Fruit fly (Drosophila melanogaster) whole organism, embryonic: ENCODE data around the gene Tfb5.
A peak's percentile ranks its signal among the peaks of the same experiment; 100 is the strongest.

Source experiments
- B-H1 ChIP-seq: fragments of 200-800 bp; sonication (Bioruptor generic); IDR thresholded peaks from 3 replicates; pipeline ENCODE4 v1.3.6; 2022; ENCODE audit warnings: missing biosample characterization, missing genetic modification characterization
- Bgb ChIP-seq: fragments of 200-800 bp; sonication (Bioruptor generic); IDR thresholded peaks from 2 replicates; pipeline ENCODE4 v1.3.6; 2022; ENCODE audit warnings: missing biosample characterization, missing genetic modification characterization; ENCODE audit not compliant: partially characterized antibody
- CG10147 ChIP-seq: fragments of 200-800 bp; sonication (Bioruptor generic); optimal IDR thresholded peaks from 2 replicates; lab custom pipeline; 2019; ENCODE audit warnings: missing biosample characterization, mild to moderate bottlenecking, missing genetic modification characterization, moderate library complexity
- CG10543 ChIP-seq: fragments of 200-800 bp; sonication (Bioruptor generic); optimal IDR thresholded peaks from 3 replicates; lab custom pipeline; 2017; ENCODE audit warnings: missing biosample characterization, mild to moderate bottlenecking, missing genetic modification characterization, moderate library complexity
- CG10979 ChIP-seq: fragments of 200-800 bp; sonication (Bioruptor generic); optimal IDR thresholded peaks from 2 replicates; lab custom pipeline; 2018; ENCODE audit warnings: missing biosample characterization, mild to moderate bottlenecking, missing genetic modification characterization, moderate library complexity
- CG11456 ChIP-seq: fragments of 200-800 bp; sonication (Bioruptor generic); IDR thresholded peaks from 3 replicates; pipeline ENCODE4 v1.3.6; 2022; ENCODE audit warnings: missing biosample characterization, missing genetic modification characterization
- CG15601 ChIP-seq: fragments of 200-800 bp; sonication (Bioruptor generic); optimal IDR thresholded peaks from 3 replicates; lab custom pipeline; 2019; ENCODE audit warnings: missing biosample characterization, mild to moderate bottlenecking, missing genetic modification characterization, moderate library complexity
- CG1602 ChIP-seq: fragments of 200-800 bp; sonication (Bioruptor generic); optimal IDR thresholded peaks from 3 replicates; lab custom pipeline; 2016; ENCODE audit warnings: missing biosample characterization, missing genetic modification characterization
- CG16863 ChIP-seq: fragments of 200-800 bp; sonication (Bioruptor generic); optimal IDR thresholded peaks from 3 replicates; lab custom pipeline; 2016; ENCODE audit warnings: missing biosample characterization, missing genetic modification characterization
- CG17568 ChIP-seq: fragments of 200-800 bp; sonication (Bioruptor generic); optimal IDR thresholded peaks from 2 replicates; lab custom pipeline; 2018; ENCODE audit warnings: missing biosample characterization, mild to moderate bottlenecking, missing genetic modification characterization, moderate library complexity
- CG17802 ChIP-seq: fragments of 200-800 bp; sonication (Bioruptor generic); optimal IDR thresholded peaks from 2 replicates; lab custom pipeline; 2018; ENCODE audit warnings: missing biosample characterization, mild to moderate bottlenecking, missing genetic modification characterization, moderate library complexity
- CG2116 ChIP-seq: fragments of 200-800 bp; sonication (Bioruptor generic); optimal IDR thresholded peaks from 3 replicates; lab custom pipeline; 2018; ENCODE audit warnings: missing biosample characterization, mild to moderate bottlenecking, missing genetic modification characterization
- CG32767 ChIP-seq: fragments of 200-800 bp; sonication (Bioruptor generic); IDR thresholded peaks from 2 replicates; pipeline ENCODE4 v1.3.6; 2022; ENCODE audit warnings: missing biosample characterization, missing genetic modification characterization
- CG3847 ChIP-seq: fragments of 200-800 bp; sonication (Bioruptor generic); IDR thresholded peaks from 2 replicates; pipeline ENCODE4 v1.3.6; 2022; ENCODE audit warnings: missing biosample characterization, missing genetic modification characterization
- CG42726 ChIP-seq: fragments of 200-800 bp; sonication (Bioruptor generic); IDR thresholded peaks from 2 replicates; pipeline ENCODE4 v1.3.6; 2022; ENCODE audit warnings: missing biosample characterization, missing genetic modification characterization; ENCODE audit not compliant: partially characterized antibody
- CG6175 ChIP-seq: fragments of 200-800 bp; sonication (Bioruptor generic); IDR thresholded peaks from 3 replicates; pipeline ENCODE4 v1.3.6; 2022; ENCODE audit warnings: missing biosample characterization, missing genetic modification characterization
- CG7786 ChIP-seq: fragments of 200-800 bp; sonication (Bioruptor generic); optimal IDR thresholded peaks from 2 replicates; lab custom pipeline; 2016; ENCODE audit warnings: missing biosample characterization, missing genetic modification characterization
- CG8944 ChIP-seq: fragments of 200-800 bp; sonication (Bioruptor generic); optimal IDR thresholded peaks from 3 replicates; lab custom pipeline; 2016; ENCODE audit warnings: missing biosample characterization, missing genetic modification characterization
- CTCF ChIP-seq: fragments of 200-800 bp; sonication (Bioruptor generic); optimal IDR thresholded peaks from 2 replicates; lab custom pipeline; 2017; ENCODE audit warnings: missing biosample characterization, mild to moderate bottlenecking, missing genetic modification characterization, moderate library complexity
- CkIIα-i1 ChIP-seq: fragments of 200-800 bp; sonication (Bioruptor generic); IDR thresholded peaks from 2 replicates; pipeline ENCODE4 v1.3.6; 2022; ENCODE audit warnings: missing biosample characterization, missing genetic modification characterization
- Dek ChIP-seq: fragments of 200-800 bp; sonication (Bioruptor generic); optimal IDR thresholded peaks from 3 replicates; lab custom pipeline; 2019; ENCODE audit warnings: missing biosample characterization, mild to moderate bottlenecking, missing genetic modification characterization, moderate library complexity
- E2f1 ChIP-seq: fragments of 200-800 bp; sonication (Bioruptor generic); IDR thresholded peaks from 2 replicates; pipeline ENCODE4 v1.3.6; 2022; ENCODE audit warnings: missing biosample characterization, missing genetic modification characterization
- Ets65A ChIP-seq: fragments of 200-800 bp; sonication (Bioruptor generic); peaks from one replicate; lab custom pipeline; 2016; ENCODE audit warnings: missing biosample characterization, missing genetic modification characterization
- GATAe ChIP-seq: fragments of 200-800 bp; sonication (Bioruptor generic); conservative IDR thresholded peaks from 2 replicates; pipeline ENCODE4 v1.3.6; 2022; ENCODE audit warnings: missing biosample characterization, missing genetic modification characterization
- H2.0 ChIP-seq: fragments of 200-800 bp; sonication (Bioruptor generic); IDR thresholded peaks from 2 replicates; pipeline ENCODE4 v1.3.6; 2022; ENCODE audit warnings: missing biosample characterization, missing genetic modification characterization
- HLHmδ ChIP-seq: fragments of 200-800 bp; sonication (Bioruptor generic); optimal IDR thresholded peaks from 2 replicates; lab custom pipeline; 2018; ENCODE audit warnings: missing biosample characterization, mild to moderate bottlenecking, missing genetic modification characterization, moderate library complexity
- Hey ChIP-seq: fragments of 200-800 bp; sonication (Bioruptor generic); optimal IDR thresholded peaks from 3 replicates; lab custom pipeline; 2018; ENCODE audit warnings: missing biosample characterization, mild to moderate bottlenecking, missing genetic modification characterization
- HmgD ChIP-seq: fragments of 200-800 bp; sonication (Bioruptor generic); optimal IDR thresholded peaks from 3 replicates; lab custom pipeline; 2016; ENCODE audit warnings: missing biosample characterization, missing genetic modification characterization
- Kr ChIP-seq: fragments of 200-800 bp; sonication (Bioruptor generic); optimal IDR thresholded peaks from 2 replicates; lab custom pipeline; 2017; ENCODE audit warnings: missing biosample characterization, mild to moderate bottlenecking, missing genetic modification characterization
- Lim3 ChIP-seq: fragments of 200-800 bp; sonication (Bioruptor generic); IDR thresholded peaks from 2 replicates; pipeline ENCODE4 v1.3.6; 2022; ENCODE audit warnings: missing biosample characterization, missing genetic modification characterization
- Lpt ChIP-seq: fragments of >200 bp; optimal IDR thresholded peaks from 2 replicates; lab custom pipeline; 2018; ENCODE audit warnings: missing biosample characterization, missing genetic modification characterization
- Mrtf ChIP-seq: fragments of 200-800 bp; sonication (Bioruptor generic); IDR thresholded peaks from 3 replicates; pipeline ENCODE4 v1.3.6; 2022; ENCODE audit warnings: missing biosample characterization, missing genetic modification characterization
- NC2β ChIP-seq: fragments of 200-800 bp; sonication (Bioruptor generic); optimal IDR thresholded peaks from 2 replicates; lab custom pipeline; 2016; ENCODE audit warnings: missing biosample characterization, missing genetic modification characterization
- Opbp ChIP-seq: fragments of 200-800 bp; sonication (Bioruptor generic); IDR thresholded peaks from 3 replicates; pipeline ENCODE4 v1.3.6; 2022; ENCODE audit warnings: missing biosample characterization, missing genetic modification characterization; ENCODE audit not compliant: partially characterized antibody
- Sox102F ChIP-seq: fragments of 200-800 bp; sonication (Bioruptor generic); optimal IDR thresholded peaks from 2 replicates; lab custom pipeline; 2018; ENCODE audit warnings: missing biosample characterization, mild to moderate bottlenecking, missing genetic modification characterization, moderate library complexity
- Xrp1 ChIP-seq: fragments of 200-800 bp; sonication (Bioruptor generic); IDR thresholded peaks from 2 replicates; pipeline ENCODE4 v1.3.6; 2022; ENCODE audit warnings: missing biosample characterization, missing genetic modification characterization
- cas ChIP-seq: fragments of 200-800 bp; sonication (Bioruptor generic); IDR thresholded peaks from 2 replicates; pipeline ENCODE4 v1.3.6; 2022; ENCODE audit warnings: missing biosample characterization, missing genetic modification characterization
- fru ChIP-seq: fragments of >200 bp; optimal IDR thresholded peaks from 2 replicates; lab custom pipeline; 2017
- mam ChIP-seq: fragments of 200-800 bp; sonication (Bioruptor generic); optimal IDR thresholded peaks from 3 replicates; lab custom pipeline; 2016; ENCODE audit warnings: missing biosample characterization, missing genetic modification characterization
- odd ChIP-seq: fragments of 200-800 bp; sonication (Bioruptor generic); optimal IDR thresholded peaks from 2 replicates; lab custom pipeline; 2017; ENCODE audit warnings: missing biosample characterization, mild to moderate bottlenecking, missing genetic modification characterization
- repo ChIP-seq: fragments of 200-800 bp; sonication (Bioruptor generic); optimal IDR thresholded peaks from 2 replicates; lab custom pipeline; 2016; ENCODE audit warnings: missing biosample characterization, missing genetic modification characterization
- ro ChIP-seq: fragments of 200-800 bp; sonication (Bioruptor generic); IDR thresholded peaks from 2 replicates; pipeline ENCODE4 v1.3.6; 2022; ENCODE audit warnings: missing biosample characterization, missing genetic modification characterization
- sc ChIP-seq, 3 experiments: fragments of >200 bp in 2 of 3; fragments of 200-800 bp in 1 of 3; sonication (Bioruptor generic) in 1 of 3; optimal IDR thresholded peaks; 2 replicates in 2 of 3; 3 replicates in 1 of 3; lab custom pipeline; 2017; ENCODE audit warnings: mild to moderate bottlenecking in 1 of 3, missing biosample characterization in 1 of 3, missing genetic modification characterization in 1 of 3, missing genetic modification reagents in 1 of 3
- schlank ChIP-seq: fragments of 200-800 bp; sonication (Bioruptor generic); optimal IDR thresholded peaks from 2 replicates; lab custom pipeline; 2018; ENCODE audit warnings: missing biosample characterization, mild to moderate bottlenecking, missing genetic modification characterization
- slbo ChIP-seq: fragments of 200-800 bp; sonication (Bioruptor generic); IDR thresholded peaks from 2 replicates; pipeline ENCODE4 v1.3.6; 2022; ENCODE audit warnings: missing biosample characterization, missing genetic modification characterization
- ssp ChIP-seq: fragments of 200-800 bp; sonication (Bioruptor generic); IDR thresholded peaks from 2 replicates; pipeline ENCODE4 v1.3.6; 2022; ENCODE audit warnings: missing biosample characterization, missing genetic modification characterization
- stwl ChIP-seq: fragments of 200-800 bp; sonication (Bioruptor generic); optimal IDR thresholded peaks from 3 replicates; lab custom pipeline; 2018; ENCODE audit warnings: missing biosample characterization, mild to moderate bottlenecking, missing genetic modification characterization, moderate library complexity
- sug ChIP-seq: fragments of 200-800 bp; optimal IDR thresholded peaks from 2 replicates; lab custom pipeline; 2019; ENCODE audit warnings: missing biosample characterization, mild to moderate bottlenecking, missing genetic modification characterization, moderate library complexity
- vnd ChIP-seq: fragments of 200-800 bp; sonication (Bioruptor generic); IDR thresholded peaks from 3 replicates; pipeline ENCODE4 v1.3.6; 2022; ENCODE audit warnings: missing biosample characterization, missing genetic modification characterization; ENCODE audit not compliant: partially characterized antibody
- yki ChIP-seq: fragments of >200 bp; optimal IDR thresholded peaks from 3 replicates; lab custom pipeline; 2018

Tfb5 gene

dm6 chr2L:5004677-5005463 lies 5.8 kb downstream of the Tfb5 start (continued):
- peak; percentile 96 for TF ChIP-seq Dek (tag; lab: Kevin White, UChicago)
- peak; percentile 68; the same call in 1 of the 2 replicates for TF ChIP-seq CkIIα-i1 (GFP tag; lab: Robert Waterston, UW)
- TF ChIP-seq Lpt = no peak
- TF ChIP-seq Lim3 (GFP tag; lab: Robert Waterston, UW) = peak; percentile 84
- TF ChIP-seq CG17802 (tag; lab: Kevin White, UChicago) = peak; percentile 72
- TF ChIP-seq sug (tag; lab: Kevin White, UChicago) = peak; percentile 92
- TF ChIP-seq Hey (tag; lab: Kevin White, UChicago) = peak; percentile 80
- no peak for TF ChIP-seq Kr (GFP tag; lab: Kevin White, UChicago)
- TF ChIP-seq Xrp1 = peak; percentile 97
- TF ChIP-seq yki (lab: Kevin White, UChicago) = no peak
- TF ChIP-seq HLHmδ (GFP tag; lab: Kevin White, UChicago) = no peak
- peak; percentile 94 for TF ChIP-seq schlank (tag; lab: Kevin White, UChicago)
- peak; percentile 89 for TF ChIP-seq ssp (GFP tag; lab: Robert Waterston, UW)
- no peak for TF ChIP-seq vnd (GFP tag; lab: Robert Waterston, UW)
- peak; percentile 93 for TF ChIP-seq H2.0 (GFP tag; lab: Robert Waterston, UW)
- peak; percentile 95 for TF ChIP-seq E2f1 (GFP tag; lab: Robert Waterston, UW)
- peak; percentile 33 for TF ChIP-seq CTCF
- TF ChIP-seq slbo = peak; percentile 98
- TF ChIP-seq CG1602 (GFP tag; lab: Kevin White, UChicago) = peak; percentile 89
- peak; percentile 95 for TF ChIP-seq CG10543 (GFP tag; lab: Kevin White, UChicago)
- peak; percentile 90 for TF ChIP-seq NC2β (GFP tag; lab: Kevin White, UChicago)
- TF ChIP-seq Sox102F (GFP tag; lab: Kevin White, UChicago) = peak; percentile 94
- peak; percentile 20 for TF ChIP-seq stwl
- TF ChIP-seq repo (GFP tag; lab: Kevin White, UChicago) = peak; percentile 94
- TF ChIP-seq CG11456 = peak; percentile 96
- TF ChIP-seq CG8944 (GFP tag; lab: Kevin White, UChicago) = peak; percentile 94
- TF ChIP-seq CG3847 = peak; percentile 96
- TF ChIP-seq mam (GFP tag; lab: Kevin White, UChicago) = peak; percentile 98
- TF ChIP-seq odd (GFP tag; lab: Kevin White, UChicago) = peak; percentile 88
- TF ChIP-seq sc (optimal IDR thresholded peaks at IDR 0.05; lab: Kevin White, UChicago) = no peak
- TF ChIP-seq sc (GFP tag; optimal IDR thresholded peaks at IDR 0.05; lab: Kevin White, UChicago) = peak; percentile 79
- peak; percentile 99 for TF ChIP-seq Ets65A (GFP tag; lab: Kevin White, UChicago)
- peak; percentile 92 for TF ChIP-seq HmgD (GFP tag; lab: Kevin White, UChicago)
- no peak for TF ChIP-seq Bgb (GFP tag; lab: Robert Waterston, UW)
- peak; percentile 95 for TF ChIP-seq cas
- no peak for TF ChIP-seq fru
- peak; percentile 97 for TF ChIP-seq CG7786 (GFP tag; lab: Kevin White, UChicago)
- TF ChIP-seq CG10147 = peak; percentile 96
- peak; percentile 57 for TF ChIP-seq CG2116 (GFP tag; lab: Kevin White, UChicago)
- TF ChIP-seq Mrtf (GFP tag; lab: Robert Waterston, UW) = peak; percentile 94
- peak; percentile 95 for TF ChIP-seq CG16863 (GFP tag; lab: Kevin White, UChicago)
- TF ChIP-seq B-H1 (GFP tag; lab: Robert Waterston, UW) = peak; percentile 90
- peak; percentile 91 for TF ChIP-seq CG10979 (tag; lab: Kevin White, UChicago)
- TF ChIP-seq CG42726 (GFP tag; lab: Robert Waterston, UW) = no peak
- TF ChIP-seq CG32767 (GFP tag; lab: Robert Waterston, UW) = peak; percentile 93
- peak; percentile 93 for TF ChIP-seq CG6175 (GFP tag; lab: Robert Waterston, UW)
- TF ChIP-seq CG17568 (GFP tag; lab: Kevin White, UChicago) = peak; percentile 90
- TF ChIP-seq Opbp (GFP tag; lab: Robert Waterston, UW) = no peak
- peak; percentile 88 for TF ChIP-seq ro
- peak; percentile 88 for TF ChIP-seq CG15601 (tag; lab: Kevin White, UChicago)
- TF ChIP-seq GATAe = peak; percentile 70
